Fruit fly (Drosophila melanogaster) whole organism, embryonic: Measurements from ENCODE around the gene Andorra.

Experiments used
- CG42726 ChIP-seq: fragments of 200-800 bp; sonication (Bioruptor generic); IDR thresholded peaks from 2 replicates; pipeline ENCODE4 v1.3.6; 2022; ENCODE audit warnings: missing biosample characterization, missing genetic modification characterization; ENCODE audit not compliant: partially characterized antibody
- Scr ChIP-seq: fragments of 200-800 bp; sonication (Bioruptor generic); IDR thresholded peaks from 2 replicates; pipeline ENCODE4 v1.3.6; 2022; ENCODE audit warnings: missing biosample characterization, missing genetic modification characterization; ENCODE audit not compliant: partially characterized antibody
- dimm ChIP-seq: fragments of 200-800 bp; sonication (Bioruptor generic); IDR thresholded peaks from 2 replicates; pipeline ENCODE4 v1.3.6; 2022; ENCODE audit warnings: missing biosample characterization, missing genetic modification characterization

DNA sequence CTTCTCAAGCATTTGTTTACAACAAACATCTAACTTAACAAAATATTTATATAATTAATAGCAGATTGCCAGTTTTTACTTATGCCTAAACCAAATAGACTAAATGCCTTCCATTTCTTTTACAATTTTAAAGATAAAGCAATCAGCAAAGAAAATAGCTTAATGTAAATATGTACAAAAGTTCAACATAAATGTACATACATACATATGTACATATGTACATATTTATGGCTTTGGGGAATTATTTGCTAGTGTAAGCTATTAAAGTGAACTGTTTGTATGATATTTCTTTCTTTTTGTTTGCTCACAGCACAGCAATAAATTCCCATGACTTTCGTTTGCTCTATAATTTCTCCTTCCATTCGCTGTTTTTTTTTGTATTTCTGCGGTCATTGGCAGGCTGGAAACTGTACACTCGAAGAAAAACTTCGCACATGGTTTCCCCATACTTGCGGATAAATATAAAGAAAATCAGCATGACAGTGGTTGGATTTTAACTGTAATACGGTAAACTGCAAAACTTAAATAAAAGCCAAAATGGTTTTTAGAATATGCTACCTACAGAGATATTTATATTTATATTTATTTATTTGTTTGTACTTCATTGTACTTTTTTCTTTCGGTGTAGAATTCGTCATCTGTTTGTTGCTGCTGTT lies 38.2 kb downstream of the Andorra start:
- TF ChIP-seq CG42726 (no peak), Scr (GFP tag; lab: Robert Waterston, UW) (no peak), dimm (no peak)
